Fruit fly (Drosophila melanogaster): ENCODE results near the gene CG15385.

- TF ChIP-seq usp (GFP tag; optimal IDR thresholded peaks at IDR 0.05), result no peak
- no peak for TF ChIP-seq psq (optimal IDR thresholded peaks at IDR 0.05)
- TF ChIP-seq pan (optimal IDR thresholded peaks at IDR 0.05), result no peak
- no peak for TF ChIP-seq CG8478 (optimal IDR thresholded peaks at IDR 0.05)
Observed at dm6 chr2L:2173191-2173590, 39.2 kb downstream of the CG15385 start.
